Fruit fly (Drosophila melanogaster) whole organism, embryonic: ENCODE measurements around the gene CG1847.

Source experiments
- Abd-B ChIP-seq: fragments of 200-800 bp; sonication (Bioruptor generic); optimal IDR thresholded peaks from 2 replicates; lab custom pipeline; 2018; ENCODE audit warnings: missing biosample characterization, mild to moderate bottlenecking, missing genetic modification characterization, moderate library complexity
- Asciz ChIP-seq: fragments of 200-800 bp; sonication (Bioruptor generic); optimal IDR thresholded peaks from 2 replicates; lab custom pipeline; 2017; ENCODE audit warnings: missing biosample characterization, mild to moderate bottlenecking, missing genetic modification characterization, missing genetic modification reagents
- BtbVII ChIP-seq: fragments of 200-800 bp; sonication (Bioruptor generic); optimal IDR thresholded peaks from 3 replicates; lab custom pipeline; 2017; ENCODE audit warnings: missing biosample characterization, mild to moderate bottlenecking, missing genetic modification characterization
- CG10209 ChIP-seq: fragments of 200-800 bp; sonication (Bioruptor generic); optimal IDR thresholded peaks from 3 replicates; lab custom pipeline; 2017; ENCODE audit warnings: missing biosample characterization, mild to moderate bottlenecking, missing genetic modification characterization, missing genetic modification reagents
- CG10321 ChIP-seq: fragments of 200-800 bp; sonication (Bioruptor generic); IDR thresholded peaks from 2 replicates; pipeline ENCODE4 v1.3.6; 2022; ENCODE audit warnings: missing biosample characterization, missing genetic modification characterization
- CG10654 ChIP-seq: fragments of 200-800 bp; sonication (Bioruptor generic); optimal IDR thresholded peaks from 2 replicates; lab custom pipeline; 2016; ENCODE audit warnings: missing biosample characterization, missing genetic modification characterization
- CG12071 ChIP-seq: fragments of 200-800 bp; sonication (Bioruptor generic); optimal IDR thresholded peaks from 3 replicates; lab custom pipeline; 2018; ENCODE audit warnings: missing biosample characterization, mild to moderate bottlenecking, missing genetic modification characterization
- CG12155 ChIP-seq: fragments of 200-800 bp; sonication (Bioruptor generic); optimal IDR thresholded peaks from 3 replicates; lab custom pipeline; 2016; ENCODE audit warnings: missing biosample characterization, missing genetic modification characterization
- CG13296 ChIP-seq: fragments of 200-800 bp; sonication (Bioruptor generic); optimal IDR thresholded peaks from 3 replicates; lab custom pipeline; 2018; ENCODE audit warnings: missing biosample characterization, mild to moderate bottlenecking, missing genetic modification characterization
- CG13424 ChIP-seq: fragments of 200-800 bp; sonication (Bioruptor generic); optimal IDR thresholded peaks from 2 replicates; lab custom pipeline; 2019; ENCODE audit warnings: missing biosample characterization, mild to moderate bottlenecking, missing genetic modification characterization, moderate library complexity
- CG14667 ChIP-seq: fragments of 200-800 bp; sonication (Bioruptor generic); IDR thresholded peaks from 2 replicates; pipeline ENCODE4 v1.3.6; 2022; ENCODE audit warnings: missing biosample characterization, missing genetic modification characterization
- CG15601 ChIP-seq: fragments of 200-800 bp; sonication (Bioruptor generic); optimal IDR thresholded peaks from 3 replicates; lab custom pipeline; 2019; ENCODE audit warnings: missing biosample characterization, mild to moderate bottlenecking, missing genetic modification characterization, moderate library complexity
- CG17359 ChIP-seq: fragments of 200-800 bp; sonication (Bioruptor generic); optimal IDR thresholded peaks from 3 replicates; lab custom pipeline; 2018; ENCODE audit warnings: missing biosample characterization, mild to moderate bottlenecking, missing genetic modification characterization, moderate library complexity
- CG17568 ChIP-seq: fragments of 200-800 bp; sonication (Bioruptor generic); optimal IDR thresholded peaks from 2 replicates; lab custom pipeline; 2018; ENCODE audit warnings: missing biosample characterization, mild to moderate bottlenecking, missing genetic modification characterization, moderate library complexity
- CG2712 ChIP-seq: fragments of 200-800 bp; optimal IDR thresholded peaks from 3 replicates; lab custom pipeline; 2019; ENCODE audit warnings: missing biosample characterization, mild to moderate bottlenecking, missing genetic modification characterization, moderate library complexity
- CG32532 ChIP-seq: fragments of 200-800 bp; sonication (Bioruptor generic); IDR thresholded peaks from 2 replicates; pipeline ENCODE4 v1.3.6; 2022; ENCODE audit warnings: missing biosample characterization, missing genetic modification characterization
- CG4424 ChIP-seq: fragments of 200-800 bp; sonication (Bioruptor generic); optimal IDR thresholded peaks from 3 replicates; lab custom pipeline; 2016; ENCODE audit warnings: missing biosample characterization, missing genetic modification characterization
- CG4617 ChIP-seq: fragments of 200-800 bp; sonication (Bioruptor generic); optimal IDR thresholded peaks from 3 replicates; lab custom pipeline; 2016; ENCODE audit warnings: missing biosample characterization, missing genetic modification characterization, borderline replicate concordance
- CG4854 ChIP-seq: fragments of 200-800 bp; sonication (Bioruptor generic); optimal IDR thresholded peaks from 2 replicates; lab custom pipeline; 2016; ENCODE audit warnings: missing biosample characterization, missing genetic modification characterization, inconsistent platforms
- CG5953 ChIP-seq: fragments of 200-800 bp; sonication (Bioruptor generic); IDR thresholded peaks from 2 replicates; pipeline ENCODE4 v1.3.6; 2022; ENCODE audit warnings: missing biosample characterization, missing genetic modification characterization
- CG6654 ChIP-seq: fragments of 200-800 bp; sonication (Bioruptor generic); optimal IDR thresholded peaks from 2 replicates; lab custom pipeline; 2017; ENCODE audit warnings: missing biosample characterization, mild to moderate bottlenecking, missing genetic modification characterization
- CG7556 ChIP-seq: fragments of 200-800 bp; sonication (Bioruptor generic); optimal IDR thresholded peaks from 2 replicates; lab custom pipeline; 2017; ENCODE audit warnings: missing biosample characterization, mild to moderate bottlenecking, missing genetic modification characterization
- CG7963 ChIP-seq: fragments of 200-800 bp; sonication (Bioruptor generic); IDR thresholded peaks from 3 replicates; pipeline ENCODE4 v1.3.6; 2022; ENCODE audit warnings: missing biosample characterization, missing genetic modification characterization; ENCODE audit not compliant: partially characterized antibody
- CG9876 ChIP-seq: fragments of 200-800 bp; sonication (Bioruptor generic); optimal IDR thresholded peaks from 2 replicates; lab custom pipeline; 2016; ENCODE audit warnings: missing biosample characterization, missing genetic modification characterization
- Dp ChIP-seq: fragments of 200-800 bp; sonication (Bioruptor generic); optimal IDR thresholded peaks from 2 replicates; lab custom pipeline; 2018; ENCODE audit warnings: missing biosample characterization, mild to moderate bottlenecking, missing genetic modification characterization, moderate library complexity
- Fer2 ChIP-seq: fragments of 200-800 bp; sonication (Bioruptor generic); optimal IDR thresholded peaks from 2 replicates; lab custom pipeline; 2018; ENCODE audit warnings: missing biosample characterization, mild to moderate bottlenecking, missing genetic modification characterization, moderate library complexity
- MBD-R2 ChIP-seq: fragments of 200-800 bp; sonication (Bioruptor generic); IDR thresholded peaks from 2 replicates; pipeline ENCODE4 v1.3.6; 2022; ENCODE audit warnings: missing biosample characterization, missing genetic modification characterization
- MESR4 ChIP-seq: fragments of 200-800 bp; sonication (Bioruptor generic); optimal IDR thresholded peaks from 2 replicates; lab custom pipeline; 2018; ENCODE audit warnings: missing biosample characterization, mild to moderate bottlenecking, missing genetic modification characterization, moderate library complexity
- MTF-1 ChIP-seq: fragments of 200-800 bp; sonication (Bioruptor generic); optimal IDR thresholded peaks from 2 replicates; lab custom pipeline; 2018; ENCODE audit warnings: missing biosample characterization, mild to moderate bottlenecking, missing genetic modification characterization, borderline replicate concordance
- Nf-YB ChIP-seq: fragments of 200-800 bp; sonication (Bioruptor generic); optimal IDR thresholded peaks from 3 replicates; lab custom pipeline; 2019; ENCODE audit warnings: missing biosample characterization, mild to moderate bottlenecking, missing genetic modification characterization, moderate library complexity
- Optix ChIP-seq: fragments of 200-800 bp; sonication (Bioruptor generic); IDR thresholded peaks from 3 replicates; pipeline ENCODE4 v1.3.6; 2022; ENCODE audit warnings: missing biosample characterization, missing genetic modification characterization
- Rx ChIP-seq: fragments of 200-800 bp; sonication (Bioruptor generic); IDR thresholded peaks from 2 replicates; pipeline ENCODE4 v1.3.6; 2022; ENCODE audit warnings: missing biosample characterization, missing genetic modification characterization
- Scr ChIP-seq: fragments of 200-800 bp; sonication (Bioruptor generic); IDR thresholded peaks from 2 replicates; pipeline ENCODE4 v1.3.6; 2022; ENCODE audit warnings: missing biosample characterization, missing genetic modification characterization; ENCODE audit not compliant: partially characterized antibody
- Sin3A ChIP-seq: fragments of >200 bp; optimal IDR thresholded peaks from 2 replicates; lab custom pipeline; 2018
- ab ChIP-seq: fragments of 200-800 bp; sonication (Bioruptor generic); optimal IDR thresholded peaks from 2 replicates; lab custom pipeline; 2016; ENCODE audit warnings: missing biosample characterization, missing genetic modification characterization
- bigmax ChIP-seq: fragments of 200-800 bp; sonication (Bioruptor generic); optimal IDR thresholded peaks from 2 replicates; lab custom pipeline; 2018; ENCODE audit warnings: missing biosample characterization, mild to moderate bottlenecking, missing genetic modification characterization
- dimm ChIP-seq: fragments of 200-800 bp; sonication (Bioruptor generic); IDR thresholded peaks from 2 replicates; pipeline ENCODE4 v1.3.6; 2022; ENCODE audit warnings: missing biosample characterization, missing genetic modification characterization
- dpn ChIP-seq, 2 experiments: fragments of 200-800 bp; sonication (Bioruptor generic); optimal IDR thresholded peaks; 3 replicates each; lab custom pipeline; 2016; ENCODE audit warnings: missing biosample characterization in 2 of 2, missing genetic modification characterization in 2 of 2
- dysf ChIP-seq: fragments of 200-800 bp; sonication (Bioruptor generic); IDR thresholded peaks from 3 replicates; pipeline ENCODE4 v1.3.6; 2022; ENCODE audit warnings: missing biosample characterization, missing genetic modification characterization
- h ChIP-seq: fragments of >200 bp; optimal IDR thresholded peaks from 2 replicates; lab custom pipeline; 2017
- jing ChIP-seq: fragments of 200-800 bp; sonication (Bioruptor generic); optimal IDR thresholded peaks from 2 replicates; lab custom pipeline; 2018; ENCODE audit warnings: missing biosample characterization, mild to moderate bottlenecking, missing genetic modification characterization
- mirr ChIP-seq: fragments of 200-800 bp; sonication (Bioruptor generic); optimal IDR thresholded peaks from 3 replicates; lab custom pipeline; 2018; ENCODE audit warnings: missing biosample characterization, mild to moderate bottlenecking, missing genetic modification characterization
- nerfin-1 ChIP-seq: fragments of 200-800 bp; sonication (Bioruptor generic); optimal IDR thresholded peaks from 3 replicates; lab custom pipeline; 2019; ENCODE audit warnings: missing biosample characterization, mild to moderate bottlenecking, missing genetic modification characterization, moderate library complexity
- nmo ChIP-seq: fragments of 200-800 bp; sonication (Bioruptor generic); optimal IDR thresholded peaks from 2 replicates; lab custom pipeline; 2018; ENCODE audit warnings: missing biosample characterization, mild to moderate bottlenecking, missing genetic modification characterization, moderate library complexity
- nom ChIP-seq: fragments of 200-800 bp; sonication (Bioruptor generic); optimal IDR thresholded peaks from 2 replicates; lab custom pipeline; 2017; ENCODE audit warnings: missing biosample characterization, missing genetic modification characterization, mild to moderate bottlenecking, moderate library complexity, missing genetic modification reagents
- psq ChIP-seq: fragments of 200-800 bp; sonication (Bioruptor generic); optimal IDR thresholded peaks from 2 replicates; lab custom pipeline; 2017; ENCODE audit warnings: missing biosample characterization, missing genetic modification characterization
- ranshi ChIP-seq: fragments of 200-800 bp; sonication (Bioruptor generic); IDR thresholded peaks from 2 replicates; pipeline ENCODE4 v1.3.6; 2022; ENCODE audit warnings: missing biosample characterization, missing genetic modification characterization
- scrt ChIP-seq: fragments of 200-800 bp; sonication (Bioruptor generic); optimal IDR thresholded peaks from 2 replicates; lab custom pipeline; 2018; ENCODE audit warnings: missing biosample characterization, mild to moderate bottlenecking, missing genetic modification characterization, moderate library complexity
- sug ChIP-seq: fragments of 200-800 bp; optimal IDR thresholded peaks from 2 replicates; lab custom pipeline; 2019; ENCODE audit warnings: missing biosample characterization, mild to moderate bottlenecking, missing genetic modification characterization, moderate library complexity
- tx ChIP-seq: fragments of 200-800 bp; sonication (Bioruptor generic); optimal IDR thresholded peaks from 2 replicates; lab custom pipeline; 2016; ENCODE audit warnings: missing biosample characterization, missing genetic modification characterization
- yki ChIP-seq: fragments of >200 bp; optimal IDR thresholded peaks from 3 replicates; lab custom pipeline; 2018
- zen2 ChIP-seq: fragments of 200-800 bp; sonication (Bioruptor generic); IDR thresholded peaks from 3 replicates; pipeline ENCODE4 v1.3.6; 2022; ENCODE audit warnings: missing biosample characterization, missing genetic modification characterization; ENCODE audit not compliant: partially characterized antibody

The CG1847 gene

dm6 chrX:11872517-11872916, 3.5 kb downstream of the CG1847 start, which contains the start of gene BORCS5 (continued):
- TF ChIP-seq CG4854 (GFP tag; lab: Kevin White, UChicago) (no peak), mirr (no peak), CG13296 (no peak), h (lab: Kevin White, UChicago) (no peak), ab (GFP tag; lab: Kevin White, UChicago) (no peak), CG10654 (GFP tag; lab: Kevin White, UChicago) (no peak), Fer2 (tag; lab: Kevin White, UChicago) (no peak), nerfin-1 (tag; lab: Kevin White, UChicago) (no peak), Dp (GFP tag; lab: Kevin White, UChicago) (peak; percentile 20), BtbVII (GFP tag; lab: Kevin White, UChicago) (no peak), CG13424 (tag; lab: Kevin White, UChicago) (no peak), bigmax (GFP tag; lab: Kevin White, UChicago) (no peak), CG4424 (GFP tag; lab: Kevin White, UChicago) (no peak), CG12155 (GFP tag; lab: Kevin White, UChicago) (no peak), CG12071 (GFP tag; lab: Kevin White, UChicago) (no peak), CG4617 (peak; percentile 42), nmo (peak; percentile 25), CG5953 (no peak), psq (GFP tag; lab: Kevin White, UChicago) (no peak), MESR4 (peak; percentile 71), CG32532 (GFP tag; lab: Robert Waterston, UW) (peak; percentile 22; the same call in 1 of the 2 replicates), CG17359 (tag; lab: Kevin White, UChicago) (no peak), jing (GFP tag; lab: Kevin White, UChicago) (no peak), CG17568 (no peak), CG7556 (no peak), dimm (GFP tag; lab: Robert Waterston, UW) (no peak), CG6654 (GFP tag; lab: Kevin White, UChicago) (no peak), Rx (GFP tag; lab: Robert Waterston, UW) (no peak), CG2712 (tag; lab: Kevin White, UChicago) (no peak), CG15601 (tag; lab: Kevin White, UChicago) (no peak), CG7963 (GFP tag; lab: Robert Waterston, UW) (no peak), CG9876 (GFP tag; lab: Kevin White, UChicago) (no peak), dpn (GFP tag; optimal IDR thresholded peaks at IDR 0.05; lab: Kevin White, UChicago) (no peak), zen2 (no peak), tx (GFP tag; lab: Kevin White, UChicago) (no peak), scrt (GFP tag; lab: Kevin White, UChicago) (no peak), Scr (GFP tag; lab: Robert Waterston, UW) (no peak), Nf-YB (GFP tag; lab: Kevin White, UChicago) (no peak), MTF-1 (no peak), nom (GFP tag; lab: Kevin White, UChicago) (no peak), Sin3A (lab: Kevin White, UChicago) (no peak), dysf (0 out of 3 replicates have a peak, but pooled peaks have one; percentile 15), Abd-B (no peak), yki (lab: Kevin White, UChicago) (no peak), Asciz (GFP tag; lab: Kevin White, UChicago) (no peak), CG10209 (GFP tag; lab: Kevin White, UChicago) (no peak), Optix (no peak), CG14667 (GFP tag; lab: Robert Waterston, UW) (no peak), ranshi (GFP tag; lab: Robert Waterston, UW) (no peak), MBD-R2 (GFP tag; lab: Robert Waterston, UW) (peak; percentile 72), CG10321 (GFP tag; lab: Robert Waterston, UW) (no peak), sug (tag; lab: Kevin White, UChicago) (no peak)
